Worm (Caenorhabditis elegans) whole organism, L3 larva: ENCODE results near the gene nmr-2.
"Not testable (repeated sequence)": the region's sequence is repeated elsewhere in the genome, so short reads cannot be mapped to it uniquely, and the experiment has no call there.

ENCODE experiments used
- ama-1 ChIP-seq: fragments of 150-350 bp; optimal IDR thresholded peaks from 2 replicates; lab custom pipeline; 2018
- ceh-9 ChIP-seq: sonication (generic microtip); optimal IDR thresholded peaks from 2 replicates; lab custom pipeline; 2018; ENCODE audit warnings: missing biosample characterization, missing genetic modification characterization
- daf-12 ChIP-seq: fragments of 150-350 bp; optimal IDR thresholded peaks from 2 replicates; lab custom pipeline; 2014; ENCODE audit warnings: missing biosample characterization, missing genetic modification reagents, missing genetic modification characterization
- fkh-2 ChIP-seq: fragments of 150-350 bp; optimal IDR thresholded peaks from 2 replicates; lab custom pipeline; 2014; ENCODE audit warnings: missing biosample characterization, missing genetic modification reagents, missing genetic modification characterization
- mdl-1 ChIP-seq: fragments of 150-350 bp; optimal IDR thresholded peaks from 2 replicates; lab custom pipeline; 2014; ENCODE audit warnings: missing biosample characterization, missing genetic modification characterization
- nhr-237 ChIP-seq: fragments of 150-350 bp; optimal IDR thresholded peaks from 2 replicates; lab custom pipeline; 2014; ENCODE audit warnings: missing biosample characterization, missing genetic modification characterization
- zag-1 ChIP-seq: fragments of 150-350 bp; optimal IDR thresholded peaks from 2 replicates; lab custom pipeline; 2014; ENCODE audit warnings: missing biosample characterization, missing genetic modification characterization
- ztf-11 ChIP-seq: fragments of 150-350 bp; optimal IDR thresholded peaks from 2 replicates; lab custom pipeline; 2014; ENCODE audit warnings: missing biosample characterization, missing genetic modification characterization

DNA sequence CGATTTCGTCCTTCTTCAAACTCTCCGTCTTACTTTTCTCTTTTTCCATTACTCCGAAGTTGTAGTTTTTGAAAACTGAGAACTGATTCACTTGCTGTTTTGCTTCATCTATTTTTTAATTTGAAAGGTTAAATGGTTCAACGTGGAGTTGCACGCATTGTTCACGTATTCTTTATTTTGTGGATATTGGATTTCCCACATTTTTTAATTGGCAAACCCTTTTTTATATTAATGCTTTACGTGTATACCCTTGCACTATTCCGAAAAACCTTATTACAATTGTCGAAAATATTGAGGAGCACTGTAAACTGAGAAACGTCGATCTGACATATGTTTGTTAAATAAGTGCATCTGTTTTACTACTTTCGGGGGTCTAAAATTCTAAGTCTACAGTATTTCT, 25.3 kb upstream of the nmr-2 start, which contains the start of gene melo-3:
- not testable (repeated sequence) for TF ChIP-seq ama-1 (lab: Kevin White, UChicago); daf-12 (tag; lab: Kevin White, UChicago); ztf-11 (tag; lab: Kevin White, UChicago); ceh-9 (tag; lab: Kevin White, UChicago); zag-1; mdl-1 (tag; lab: Kevin White, UChicago); fkh-2 (tag; lab: Kevin White, UChicago); nhr-237 (tag; lab: Kevin White, UChicago)
